Fruit fly (Drosophila melanogaster): ENCODE results near the gene Gr61a.

Gr61a gene

dm6 chr3L:818438-819138, 22.7 kb upstream of the Gr61a start (continued):
- peak; percentile 64 for TF ChIP-seq CG31627 (GFP tag; optimal IDR thresholded peaks at IDR 0.05)
- peak; percentile 68 for TF ChIP-seq Met (GFP tag; optimal IDR thresholded peaks at IDR 0.05)
- TF ChIP-seq Sox14 (GFP tag; optimal IDR thresholded peaks at IDR 0.05): peak; percentile 34
- peak; percentile 49 for TF ChIP-seq CG4318 (GFP tag; optimal IDR thresholded peaks at IDR 0.05)
- peak; percentile 43; the same call in 1 of the 2 replicates for TF ChIP-seq CG15336 (GFP tag; IDR thresholded peaks at IDR 0.05)
- peak; percentile 62 for TF ChIP-seq CG8632 (GFP tag; optimal IDR thresholded peaks at IDR 0.05)
- peak; percentile 58 for TF ChIP-seq Sox102F (GFP tag; optimal IDR thresholded peaks at IDR 0.05)
- TF ChIP-seq CG10631 (GFP tag; optimal IDR thresholded peaks at IDR 0.05): peak; percentile 41
- peak; percentile 67 for TF ChIP-seq cyc (GFP tag; optimal IDR thresholded peaks at IDR 0.05)
- peak; percentile 39 for TF ChIP-seq vri (GFP tag; optimal IDR thresholded peaks at IDR 0.05)
- peak; percentile 38 for TF ChIP-seq Eip75B (GFP tag; optimal IDR thresholded peaks at IDR 0.05)
- TF ChIP-seq CG8319 (GFP tag; optimal IDR thresholded peaks at IDR 0.05): peak; percentile 59
- TF ChIP-seq CG32006 (GFP tag; optimal IDR thresholded peaks at IDR 0.05): peak; percentile 50
- TF ChIP-seq dac (GFP tag; optimal IDR thresholded peaks at IDR 0.05): no peak
- no peak for TF ChIP-seq CG6854 (GFP tag; optimal IDR thresholded peaks at IDR 0.05)
- peak; percentile 45 for TF ChIP-seq lz (GFP tag; optimal IDR thresholded peaks at IDR 0.05)
- peak; percentile 58 for TF ChIP-seq Ets21C (GFP tag; optimal IDR thresholded peaks at IDR 0.05)
- no peak for TF ChIP-seq spab (GFP tag; optimal IDR thresholded peaks at IDR 0.05)
- peak; percentile 84 for TF ChIP-seq svp (GFP tag)
- no peak for TF ChIP-seq CG16779 (tag; optimal IDR thresholded peaks at IDR 0.05)
- peak; percentile 41 for TF ChIP-seq Sox15 (GFP tag; optimal IDR thresholded peaks at IDR 0.05)
- TF ChIP-seq CG34406 (GFP tag; optimal IDR thresholded peaks at IDR 0.05): peak; percentile 63

- TF ChIP-seq CG8119 (GFP tag; IDR thresholded peaks at IDR 0.05) (peak; percentile 39; the same call in 1 of the 3 replicates), CG34406 (GFP tag; optimal IDR thresholded peaks at IDR 0.05) (peak; percentile 60), fd85E (GFP tag; optimal IDR thresholded peaks at IDR 0.05) (no peak), Blimp-1 (GFP tag; optimal IDR thresholded peaks at IDR 0.05) (peak; percentile 21), CG6276 (GFP tag; optimal IDR thresholded peaks at IDR 0.05) (peak; percentile 2), Eip75B (GFP tag; optimal IDR thresholded peaks at IDR 0.05) (peak; percentile 33), Hr39 (GFP tag; optimal IDR thresholded peaks at IDR 0.05) (peak; percentile 80), achi (GFP tag; optimal IDR thresholded peaks at IDR 0.05) (peak; percentile 49), salr (GFP tag; optimal IDR thresholded peaks at IDR 0.05) (no peak), Gug (GFP tag; IDR thresholded peaks at IDR 0.05) (no peak), CG32006 (GFP tag; optimal IDR thresholded peaks at IDR 0.05) (peak; percentile 13), Hr4 (GFP tag; optimal IDR thresholded peaks at IDR 0.05) (peak; percentile 22), eg (GFP tag; IDR thresholded peaks at IDR 0.05) (peak; percentile 62; the same call in 2 of the 3 replicates), svp (GFP tag) (peak; percentile 90), net (GFP tag; optimal IDR thresholded peaks at IDR 0.05) (peak; percentile 26), dsx (GFP tag; optimal IDR thresholded peaks at IDR 0.05; ENCODE audit: poor library complexity, severe bottlenecking) (no peak), CG7368 (GFP tag; optimal IDR thresholded peaks at IDR 0.05) (peak; percentile 42), Eip93F (GFP tag; optimal IDR thresholded peaks at IDR 0.05) (peak; percentile 44), CG6854 (GFP tag; optimal IDR thresholded peaks at IDR 0.05) (no peak), Met (GFP tag; optimal IDR thresholded peaks at IDR 0.05) (peak; percentile 77), Smox (GFP tag; optimal IDR thresholded peaks at IDR 0.05) (peak; percentile 69), CG11902 (GFP tag; optimal IDR thresholded peaks at IDR 0.05) (peak; percentile 69), ss (GFP tag; optimal IDR thresholded peaks at IDR 0.05) (no peak), CG3919 (GFP tag; optimal IDR thresholded peaks at IDR 0.05) (peak; percentile 66), CG6808 (GFP tag; optimal IDR thresholded peaks at IDR 0.05) (no peak), CG4318 (GFP tag; optimal IDR thresholded peaks at IDR 0.05) (peak; percentile 0), topi (GFP tag; optimal IDR thresholded peaks at IDR 0.05) (peak; percentile 79), Sox14 (GFP tag; optimal IDR thresholded peaks at IDR 0.05) (peak; percentile 57), Sox102F (GFP tag; optimal IDR thresholded peaks at IDR 0.05) (peak; percentile 71), vri (GFP tag; optimal IDR thresholded peaks at IDR 0.05) (peak; percentile 36), CG11762 (GFP tag; optimal IDR thresholded peaks at IDR 0.05; ENCODE audit: insufficient read depth) (peak; percentile 10), Eip78C (GFP tag) (peak; percentile 89), CG15336 (GFP tag; IDR thresholded peaks at IDR 0.05) (peak; percentile 25; the same call in 1 of the 2 replicates), Ets96B (tag; optimal IDR thresholded peaks at IDR 0.05) (no peak), spab (GFP tag; optimal IDR thresholded peaks at IDR 0.05) (no peak), CG8632 (GFP tag; optimal IDR thresholded peaks at IDR 0.05) (peak; percentile 24), CG31627 (GFP tag; optimal IDR thresholded peaks at IDR 0.05) (peak; percentile 79), CG10669 (GFP tag; optimal IDR thresholded peaks at IDR 0.05) (peak; percentile 7)
Observed at dm6 chr3L:819297-819886, 21.9 kb upstream of the Gr61a start.

Measured in whole organism, prepupa.